Worm (Caenorhabditis elegans): ENCODE measurements around the gene sra-14.
A peak's percentile ranks its signal among the peaks of the same experiment; 100 is the strongest.

- TF ChIP-seq snpc-4 (tag; optimal IDR thresholded peaks at IDR 0.05) (no peak), nhr-77 (tag; optimal IDR thresholded peaks at IDR 0.05) (no peak), ama-1 (optimal IDR thresholded peaks at IDR 0.05) (no peak), nhr-28 (tag; optimal IDR thresholded peaks at IDR 0.05) (no peak), elt-2 (tag; optimal IDR thresholded peaks at IDR 0.05) (peak; percentile 36), pha-4 (tag; optimal IDR thresholded peaks at IDR 0.05) (peak; percentile 11), skn-1 (tag; optimal IDR thresholded peaks at IDR 0.05) (no peak), tbx-2 (tag; optimal IDR thresholded peaks at IDR 0.05) (no peak), ceh-82 (tag; optimal IDR thresholded peaks at IDR 0.05) (no peak), ztf-4 (tag; optimal IDR thresholded peaks at IDR 0.05) (no peak), fkh-10 (GFP tag; optimal IDR thresholded peaks at IDR 0.05) (no peak), egl-27 (tag; optimal IDR thresholded peaks at IDR 0.05) (no peak), mdl-1 (tag; optimal IDR thresholded peaks at IDR 0.05) (no peak), elt-1 (tag; optimal IDR thresholded peaks at IDR 0.05) (no peak)
Observed at ce11 chrII:12901025-12901424, 16.0 kb downstream of the sra-14 start, which contains the start of gene clec-65.
